Fruit fly (Drosophila melanogaster) whole organism, embryonic: ENCODE measurements around the gene DCTN6-p27.

Experiments
- Ada2b ChIP-seq: fragments of 200-800 bp; sonication (Bioruptor generic); IDR thresholded peaks from 2 replicates; pipeline ENCODE4 v1.3.6; 2022; ENCODE audit warnings: missing biosample characterization, missing genetic modification characterization
- Atf6 ChIP-seq: fragments of 200-800 bp; sonication (Bioruptor generic); IDR thresholded peaks from 2 replicates; pipeline ENCODE4 v1.3.6; 2022; ENCODE audit warnings: missing biosample characterization, missing genetic modification characterization
- Bgb ChIP-seq: fragments of 200-800 bp; sonication (Bioruptor generic); IDR thresholded peaks from 2 replicates; pipeline ENCODE4 v1.3.6; 2022; ENCODE audit warnings: missing biosample characterization, missing genetic modification characterization; ENCODE audit not compliant: partially characterized antibody
- CG10209 ChIP-seq: fragments of 200-800 bp; sonication (Bioruptor generic); optimal IDR thresholded peaks from 3 replicates; lab custom pipeline; 2017; ENCODE audit warnings: missing biosample characterization, mild to moderate bottlenecking, missing genetic modification characterization, missing genetic modification reagents
- CG10979 ChIP-seq: fragments of 200-800 bp; sonication (Bioruptor generic); optimal IDR thresholded peaks from 2 replicates; lab custom pipeline; 2018; ENCODE audit warnings: missing biosample characterization, mild to moderate bottlenecking, missing genetic modification characterization, moderate library complexity
- CG11456 ChIP-seq: fragments of 200-800 bp; sonication (Bioruptor generic); IDR thresholded peaks from 3 replicates; pipeline ENCODE4 v1.3.6; 2022; ENCODE audit warnings: missing biosample characterization, missing genetic modification characterization
- CG11560 ChIP-seq: fragments of 200-800 bp; sonication (Bioruptor generic); IDR thresholded peaks from 3 replicates; pipeline ENCODE4 v1.3.6; 2022; ENCODE audit warnings: missing biosample characterization, missing genetic modification characterization
- CG13296 ChIP-seq: fragments of 200-800 bp; sonication (Bioruptor generic); optimal IDR thresholded peaks from 3 replicates; lab custom pipeline; 2018; ENCODE audit warnings: missing biosample characterization, mild to moderate bottlenecking, missing genetic modification characterization
- CG13424 ChIP-seq: fragments of 200-800 bp; sonication (Bioruptor generic); optimal IDR thresholded peaks from 2 replicates; lab custom pipeline; 2019; ENCODE audit warnings: missing biosample characterization, mild to moderate bottlenecking, missing genetic modification characterization, moderate library complexity
- CG14860 ChIP-seq: fragments of 200-800 bp; sonication (Bioruptor generic); IDR thresholded peaks from 3 replicates; pipeline ENCODE4 v1.3.6; 2022; ENCODE audit warnings: missing biosample characterization, missing genetic modification characterization; ENCODE audit not compliant: partially characterized antibody
- CG15696 ChIP-seq: fragments of 200-800 bp; sonication (Bioruptor generic); optimal IDR thresholded peaks from 2 replicates; lab custom pipeline; 2019; ENCODE audit warnings: missing biosample characterization, mild to moderate bottlenecking, missing genetic modification characterization, moderate library complexity
- CG17359 ChIP-seq: fragments of 200-800 bp; sonication (Bioruptor generic); optimal IDR thresholded peaks from 3 replicates; lab custom pipeline; 2018; ENCODE audit warnings: missing biosample characterization, mild to moderate bottlenecking, missing genetic modification characterization, moderate library complexity
- CG17829 ChIP-seq: fragments of 200-800 bp; optimal IDR thresholded peaks from 2 replicates; lab custom pipeline; 2019; ENCODE audit warnings: missing biosample characterization, mild to moderate bottlenecking, missing genetic modification characterization, moderate library complexity
- CG2712 ChIP-seq: fragments of 200-800 bp; optimal IDR thresholded peaks from 3 replicates; lab custom pipeline; 2019; ENCODE audit warnings: missing biosample characterization, mild to moderate bottlenecking, missing genetic modification characterization, moderate library complexity
- CG3163 ChIP-seq: fragments of 200-800 bp; sonication (Bioruptor generic); optimal IDR thresholded peaks from 3 replicates; lab custom pipeline; 2016; ENCODE audit warnings: missing biosample characterization, missing genetic modification characterization
- CG33213 ChIP-seq: fragments of 200-800 bp; sonication (Bioruptor generic); optimal IDR thresholded peaks from 3 replicates; lab custom pipeline; 2016; ENCODE audit warnings: missing biosample characterization, missing genetic modification characterization
- CG6272 ChIP-seq: fragments of 200-800 bp; sonication (Bioruptor generic); IDR thresholded peaks from 2 replicates; pipeline ENCODE4 v1.3.6; 2022; ENCODE audit warnings: missing biosample characterization, missing genetic modification characterization
- CG6765 ChIP-seq: fragments of 200-800 bp; sonication (Bioruptor generic); optimal IDR thresholded peaks from 3 replicates; lab custom pipeline; 2017; ENCODE audit warnings: missing biosample characterization, mild to moderate bottlenecking, missing genetic modification characterization
- CG9609 ChIP-seq: fragments of 200-800 bp; sonication (Bioruptor generic); optimal IDR thresholded peaks from 3 replicates; lab custom pipeline; 2016; ENCODE audit warnings: missing biosample characterization, missing genetic modification characterization
- CG9876 ChIP-seq: fragments of 200-800 bp; sonication (Bioruptor generic); optimal IDR thresholded peaks from 2 replicates; lab custom pipeline; 2016; ENCODE audit warnings: missing biosample characterization, missing genetic modification characterization
- Camta ChIP-seq: fragments of 200-800 bp; sonication (Bioruptor generic); optimal IDR thresholded peaks from 2 replicates; lab custom pipeline; 2016; ENCODE audit warnings: missing biosample characterization, missing genetic modification characterization
- D ChIP-seq, 2 experiments: fragments of 200-800 bp in 1 of 2; fragments of >200 bp in 1 of 2; sonication (Bioruptor generic) in 1 of 2; optimal IDR thresholded peaks; 2 replicates in 1 of 2; 3 replicates in 1 of 2; lab custom pipeline; 2017; ENCODE audit warnings: mild to moderate bottlenecking in 1 of 2, missing biosample characterization in 1 of 2, missing genetic modification characterization in 1 of 2, missing genetic modification reagents in 1 of 2
- Deaf1 ChIP-seq: fragments of 200-800 bp; optimal IDR thresholded peaks from 3 replicates; lab custom pipeline; 2019; ENCODE audit warnings: missing biosample characterization, mild to moderate bottlenecking, missing genetic modification characterization, moderate library complexity
- Hr39 ChIP-seq: fragments of >200 bp; optimal IDR thresholded peaks from 2 replicates; lab custom pipeline; 2017
- Hsf ChIP-seq: fragments of 200-800 bp; sonication (Bioruptor generic); optimal IDR thresholded peaks from 3 replicates; lab custom pipeline; 2016; ENCODE audit warnings: missing biosample characterization, missing genetic modification characterization
- Max ChIP-seq: fragments of 200-800 bp; sonication (Bioruptor generic); optimal IDR thresholded peaks from 2 replicates; lab custom pipeline; 2016; ENCODE audit warnings: missing biosample characterization, mild to moderate bottlenecking, missing genetic modification characterization
- Neu2 ChIP-seq: fragments of 200-800 bp; sonication (Bioruptor generic); optimal IDR thresholded peaks from 3 replicates; lab custom pipeline; 2016; ENCODE audit warnings: missing biosample characterization, missing genetic modification characterization, borderline replicate concordance
- Sin3A ChIP-seq: fragments of >200 bp; optimal IDR thresholded peaks from 2 replicates; lab custom pipeline; 2018
- Sry-δ ChIP-seq: fragments of 200-800 bp; sonication (Bioruptor generic); optimal IDR thresholded peaks from 2 replicates; lab custom pipeline; 2016; ENCODE audit warnings: missing biosample characterization, missing genetic modification characterization
- Ssrp ChIP-seq: fragments of 200-800 bp; sonication (Bioruptor generic); optimal IDR thresholded peaks from 2 replicates; lab custom pipeline; 2018; ENCODE audit warnings: missing biosample characterization, mild to moderate bottlenecking, missing genetic modification characterization, moderate library complexity
- Taf1 ChIP-seq: fragments of 200-800 bp; sonication (Bioruptor generic); IDR thresholded peaks from 2 replicates; pipeline ENCODE4 v1.3.6; 2022; ENCODE audit warnings: missing biosample characterization, missing genetic modification characterization
- Tbp ChIP-seq: fragments of >200 bp; optimal IDR thresholded peaks from 2 replicates; lab custom pipeline; 2018; ENCODE audit warnings: missing biosample characterization, missing genetic modification characterization
- Vsx1 ChIP-seq: fragments of 200-800 bp; sonication (Bioruptor generic); optimal IDR thresholded peaks from 2 replicates; lab custom pipeline; 2017; ENCODE audit warnings: missing biosample characterization, mild to moderate bottlenecking, missing genetic modification characterization, missing genetic modification reagents
- ac ChIP-seq: fragments of 200-800 bp; sonication (Bioruptor generic); optimal IDR thresholded peaks from 3 replicates; lab custom pipeline; 2017; ENCODE audit warnings: missing biosample characterization, mild to moderate bottlenecking, missing genetic modification characterization
- bigmax ChIP-seq: fragments of 200-800 bp; sonication (Bioruptor generic); optimal IDR thresholded peaks from 2 replicates; lab custom pipeline; 2018; ENCODE audit warnings: missing biosample characterization, mild to moderate bottlenecking, missing genetic modification characterization
- bsh ChIP-seq, 2 experiments: fragments of 200-800 bp; sonication (Bioruptor generic); optimal IDR thresholded peaks; 2 replicates each; lab custom pipeline; 2017 to 2018; ENCODE audit warnings: mild to moderate bottlenecking in 2 of 2, missing biosample characterization in 2 of 2, missing genetic modification characterization in 2 of 2, moderate library complexity in 1 of 2
- ems ChIP-seq: fragments of 200-800 bp; sonication (Bioruptor generic); optimal IDR thresholded peaks from 3 replicates; lab custom pipeline; 2016; ENCODE audit warnings: missing biosample characterization, missing genetic modification characterization
- gfzf ChIP-seq: fragments of 200-800 bp; sonication (Bioruptor generic); optimal IDR thresholded peaks from 2 replicates; lab custom pipeline; 2016; ENCODE audit warnings: missing biosample characterization, mild to moderate bottlenecking, missing genetic modification characterization, moderate library complexity
- grau ChIP-seq: fragments of 200-800 bp; optimal IDR thresholded peaks from 3 replicates; lab custom pipeline; 2019; ENCODE audit warnings: missing biosample characterization, mild to moderate bottlenecking, missing genetic modification characterization, moderate library complexity
- hkb ChIP-seq, 2 experiments: fragments of 200-800 bp in 1 of 2; fragments of >200 bp in 1 of 2; sonication (Bioruptor generic) in 1 of 2; IDR thresholded peaks in 1 of 2; optimal IDR thresholded peaks in 1 of 2; 2 replicates each; pipeline versions ENCODE4 v1.3.6 to Lab custom; 2017 to 2022; ENCODE audit warnings: missing biosample characterization in 1 of 2, missing genetic modification characterization in 1 of 2
- jumu ChIP-seq: fragments of 200-800 bp; sonication (Bioruptor generic); optimal IDR thresholded peaks from 3 replicates; lab custom pipeline; 2016; ENCODE audit warnings: missing biosample characterization, missing genetic modification characterization
- kah ChIP-seq: fragments of 200-800 bp; sonication (Bioruptor generic); optimal IDR thresholded peaks from 2 replicates; lab custom pipeline; 2018; ENCODE audit warnings: missing biosample characterization, mild to moderate bottlenecking, missing genetic modification characterization
- p53 ChIP-seq: fragments of 200-800 bp; sonication (Bioruptor generic); optimal IDR thresholded peaks from 2 replicates; lab custom pipeline; 2016; ENCODE audit warnings: missing biosample characterization, missing genetic modification characterization
- pnt ChIP-seq: fragments of 200-800 bp; sonication (Bioruptor generic); optimal IDR thresholded peaks from 3 replicates; lab custom pipeline; 2016; ENCODE audit warnings: missing biosample characterization, missing genetic modification characterization
- prd ChIP-seq, 3 experiments: fragments of >200 bp in 2 of 3; fragments of 200-800 bp in 1 of 3; sonication (Bioruptor generic) in 1 of 3; optimal IDR thresholded peaks in 2 of 3; IDR thresholded peaks in 1 of 3; 2 replicates in 2 of 3; 3 replicates in 1 of 3; pipeline versions ENCODE4 v1.3.6 to Lab custom; 2017 to 2022; ENCODE audit warnings: missing biosample characterization in 1 of 3, missing genetic modification characterization in 1 of 3
- ranshi ChIP-seq: fragments of 200-800 bp; sonication (Bioruptor generic); IDR thresholded peaks from 2 replicates; pipeline ENCODE4 v1.3.6; 2022; ENCODE audit warnings: missing biosample characterization, missing genetic modification characterization
- seq ChIP-seq: fragments of 200-800 bp; sonication (Bioruptor generic); IDR thresholded peaks from 2 replicates; pipeline ENCODE4 v1.3.6; 2022; ENCODE audit warnings: missing biosample characterization, missing genetic modification characterization
- trh ChIP-seq: fragments of 200-800 bp; sonication (Bioruptor generic); optimal IDR thresholded peaks from 2 replicates; lab custom pipeline; 2016; ENCODE audit warnings: missing biosample characterization, missing genetic modification characterization
- zf30C ChIP-seq: fragments of 200-800 bp; sonication (Bioruptor generic); optimal IDR thresholded peaks from 3 replicates; lab custom pipeline; 2018; ENCODE audit warnings: missing biosample characterization, mild to moderate bottlenecking, missing genetic modification characterization
- zfh1 ChIP-seq: fragments of 200-800 bp; sonication (Bioruptor generic); IDR thresholded peaks from 3 replicates; pipeline ENCODE4 v1.3.6; 2022; ENCODE audit warnings: missing biosample characterization, missing genetic modification characterization

DCTN6-p27 gene

dm6 chr2L:19136735-19137134, 4.6 kb downstream of the DCTN6-p27 start (continued):
- TF ChIP-seq Taf1, result no peak
- TF ChIP-seq ems (GFP tag; lab: Kevin White, UChicago), result no peak
- TF ChIP-seq CG3163 (GFP tag; lab: Kevin White, UChicago), result no peak
- peak; percentile 22 for TF ChIP-seq grau (tag; lab: Kevin White, UChicago)
- no peak for TF ChIP-seq pnt
- TF ChIP-seq gfzf (GFP tag; lab: Kevin White, UChicago), result no peak
- no peak for TF ChIP-seq jumu (GFP tag; lab: Kevin White, UChicago)
- no peak for TF ChIP-seq Hr39
- no peak for TF ChIP-seq Hsf (GFP tag; lab: Kevin White, UChicago)
- TF ChIP-seq Deaf1 (tag; lab: Kevin White, UChicago), result no peak
- no peak for TF ChIP-seq Neu2
- TF ChIP-seq CG14860 (GFP tag; lab: Robert Waterston, UW), result no peak
- no peak for TF ChIP-seq bigmax (GFP tag; lab: Kevin White, UChicago)
- TF ChIP-seq hkb (optimal IDR thresholded peaks at IDR 0.05; lab: Kevin White, UChicago), result no peak
- TF ChIP-seq hkb (GFP tag; IDR thresholded peaks at IDR 0.05; lab: Robert Waterston, UW), result no peak
- TF ChIP-seq Ada2b (GFP tag; lab: Robert Waterston, UW), result no peak
- TF ChIP-seq CG6765 (GFP tag; lab: Kevin White, UChicago), result no peak
- peak; percentile 73 for TF ChIP-seq CG10979 (tag; lab: Kevin White, UChicago)
- TF ChIP-seq CG15696 (tag; lab: Kevin White, UChicago), result peak; percentile 74
- peak; percentile 44 for TF ChIP-seq ac
- TF ChIP-seq p53 (GFP tag; lab: Kevin White, UChicago), result no peak
- TF ChIP-seq CG11456 (GFP tag; lab: Robert Waterston, UW), result no peak
- no peak for TF ChIP-seq prd (optimal IDR thresholded peaks at IDR 0.05; lab: Kevin White, UChicago)
- TF ChIP-seq prd (GFP tag; IDR thresholded peaks at IDR 0.05; lab: Robert Waterston, UW), result peak; percentile 46; the same call in 2 of the 3 replicates
- no peak for TF ChIP-seq CG13424 (tag; lab: Kevin White, UChicago)
- peak; percentile 33 for TF ChIP-seq CG10209 (GFP tag; lab: Kevin White, UChicago)
- peak; percentile 44 to 88 for TF ChIP-seq bsh (GFP tag; optimal IDR thresholded peaks at IDR 0.05; lab: Kevin White, UChicago)
- TF ChIP-seq ranshi (GFP tag; lab: Robert Waterston, UW), result 0 out of 2 replicates have a peak, but pooled peaks have one; percentile 6
- TF ChIP-seq Sry-δ (GFP tag; lab: Kevin White, UChicago), result no peak
- no peak for TF ChIP-seq CG17359 (tag; lab: Kevin White, UChicago)
- no peak for TF ChIP-seq CG9609 (GFP tag; lab: Kevin White, UChicago)
- no peak for TF ChIP-seq kah (GFP tag; lab: Kevin White, UChicago)
- TF ChIP-seq Vsx1, result peak; percentile 4
- TF ChIP-seq D (optimal IDR thresholded peaks at IDR 0.05; lab: Kevin White, UChicago), result no peak
- peak; percentile 3 for TF ChIP-seq D (GFP tag; optimal IDR thresholded peaks at IDR 0.05; lab: Kevin White, UChicago)
- no peak for TF ChIP-seq Max (GFP tag; lab: Kevin White, UChicago)
- TF ChIP-seq CG6272 (GFP tag; lab: Robert Waterston, UW), result no peak
- TF ChIP-seq Tbp (GFP tag; lab: Kevin White, UChicago), result no peak
- no peak for TF ChIP-seq CG33213 (GFP tag; lab: Kevin White, UChicago)
- TF ChIP-seq Sin3A, result no peak
- no peak for TF ChIP-seq Bgb (GFP tag; lab: Robert Waterston, UW)
- TF ChIP-seq zfh1 (GFP tag; lab: Robert Waterston, UW), result 0 out of 3 replicates have a peak, but pooled peaks have one; percentile 25
- TF ChIP-seq CG17829 (tag; lab: Kevin White, UChicago), result peak; percentile 60
- TF ChIP-seq Ssrp (tag; lab: Kevin White, UChicago), result peak; percentile 46
- no peak for TF ChIP-seq CG9876 (GFP tag; lab: Kevin White, UChicago)
- TF ChIP-seq CG2712 (tag; lab: Kevin White, UChicago), result peak; percentile 71
- no peak for TF ChIP-seq CG13296 (GFP tag; lab: Kevin White, UChicago)
- no peak for TF ChIP-seq trh
- TF ChIP-seq CG11560 (tag; lab: Robert Waterston, UW), result no peak
- TF ChIP-seq zf30C (GFP tag; lab: Kevin White, UChicago), result peak; percentile 96
- TF ChIP-seq Atf6 (GFP tag; lab: Robert Waterston, UW), result no peak
- peak; percentile 8 for TF ChIP-seq Camta (GFP tag; lab: Kevin White, UChicago)
- no peak for TF ChIP-seq seq
